Fruit fly (Drosophila melanogaster): Measurements from ENCODE around the gene Hsc70-1.

Hsc70-1 gene

dm6 chr3L:13925117-13925726, 48.6 kb upstream of the Hsc70-1 start, which contains the start of gene Rgl (continued):
- TF ChIP-seq CG13123 (GFP tag; optimal IDR thresholded peaks at IDR 0.05), result no peak
- TF ChIP-seq hb (GFP tag; IDR thresholded peaks at IDR 0.05; ENCODE audit: partially characterized antibody), result no peak
- no peak for TF ChIP-seq phol (tag; optimal IDR thresholded peaks at IDR 0.05)
- TF ChIP-seq CG6272 (GFP tag; IDR thresholded peaks at IDR 0.05), result 0 out of 2 replicates have a peak, but pooled peaks have one; percentile 15
- no peak for TF ChIP-seq CG17361 (GFP tag; IDR thresholded peaks at IDR 0.05)
- TF ChIP-seq CG18262 (tag; optimal IDR thresholded peaks at IDR 0.05), result no peak
- no peak for TF ChIP-seq Neu2 (GFP tag; optimal IDR thresholded peaks at IDR 0.05; ENCODE audit: borderline replicate concordance)
- no peak for TF ChIP-seq Sox100B (GFP tag; optimal IDR thresholded peaks at IDR 0.05)
- peak; percentile 18; the same call in 1 of the 2 replicates for TF ChIP-seq unc-4 (GFP tag; IDR thresholded peaks at IDR 0.05; ENCODE audit: partially characterized antibody)
- 0 out of 2 replicates have a peak, but pooled peaks have one; percentile 15 for TF ChIP-seq CG9932 (GFP tag; IDR thresholded peaks at IDR 0.05)
- no peak for TF ChIP-seq CG10274 (GFP tag; optimal IDR thresholded peaks at IDR 0.05)
- TF ChIP-seq Gsc (GFP tag; IDR thresholded peaks at IDR 0.05), result no peak
- TF ChIP-seq CG3726 (GFP tag; IDR thresholded peaks at IDR 0.05), result no peak
- peak; percentile 3 for TF ChIP-seq CG17829 (tag; optimal IDR thresholded peaks at IDR 0.05)
- no peak for TF ChIP-seq CG6175 (GFP tag; IDR thresholded peaks at IDR 0.05)
- TF ChIP-seq gce (GFP tag; IDR thresholded peaks at IDR 0.05), result peak; percentile 49; the same call in 1 of the 3 replicates
- no peak for TF ChIP-seq Rfx (GFP tag; IDR thresholded peaks at IDR 0.05)
- TF ChIP-seq Ssrp (tag; optimal IDR thresholded peaks at IDR 0.05), result no peak
- TF ChIP-seq kni (GFP tag; optimal IDR thresholded peaks at IDR 0.05), result no peak
- no peak for TF ChIP-seq CG12391 (tag; optimal IDR thresholded peaks at IDR 0.05)
- TF ChIP-seq CG4424 (GFP tag; optimal IDR thresholded peaks at IDR 0.05), result no peak
- peak; percentile 72 for TF ChIP-seq rib (GFP tag; IDR thresholded peaks at IDR 0.05)
- no peak for TF ChIP-seq pho (GFP tag; optimal IDR thresholded peaks at IDR 0.05)
- TF ChIP-seq CG6654 (GFP tag; optimal IDR thresholded peaks at IDR 0.05), result no peak
- no peak for TF ChIP-seq CG5245 (GFP tag; optimal IDR thresholded peaks at IDR 0.05)
- TF ChIP-seq CG11247 (GFP tag; IDR thresholded peaks at IDR 0.05), result peak; percentile 27; the same call in 1 of the 2 replicates
- no peak for TF ChIP-seq CG7928 (GFP tag; optimal IDR thresholded peaks at IDR 0.05)
- peak; percentile 32; the same call in 1 of the 2 replicates for TF ChIP-seq Bgb (GFP tag; IDR thresholded peaks at IDR 0.05; ENCODE audit: partially characterized antibody)
- TF ChIP-seq vvl (GFP tag; IDR thresholded peaks at IDR 0.05), result peak; percentile 60; the same call in 1 of the 2 replicates
- TF ChIP-seq yki (optimal IDR thresholded peaks at IDR 0.05), result peak; percentile 80
- no peak for TF ChIP-seq sisA (GFP tag; IDR thresholded peaks at IDR 0.05)
- no peak for TF ChIP-seq crp (GFP tag; optimal IDR thresholded peaks at IDR 0.05)
- no peak for TF ChIP-seq CG9876 (GFP tag; optimal IDR thresholded peaks at IDR 0.05)
- TF ChIP-seq Scr (GFP tag; IDR thresholded peaks at IDR 0.05; ENCODE audit: partially characterized antibody), result peak; percentile 29; the same call in 1 of the 2 replicates
- TF ChIP-seq Elba2 (GFP tag; optimal IDR thresholded peaks at IDR 0.05), result no peak
- TF ChIP-seq trem (tag; optimal IDR thresholded peaks at IDR 0.05), result no peak
- TF ChIP-seq CG10654 (GFP tag; optimal IDR thresholded peaks at IDR 0.05), result no peak
- peak; percentile 93 for TF ChIP-seq sqz (GFP tag; optimal IDR thresholded peaks at IDR 0.05)
- no peak for TF ChIP-seq E2f1 (GFP tag; IDR thresholded peaks at IDR 0.05)
- no peak for TF ChIP-seq prd (optimal IDR thresholded peaks at IDR 0.05)
- no peak for TF ChIP-seq prd (GFP tag; IDR thresholded peaks at IDR 0.05)
- no peak for TF ChIP-seq Spps (tag; optimal IDR thresholded peaks at IDR 0.05)
- TF ChIP-seq CG16779 (GFP tag; IDR thresholded peaks at IDR 0.05), result no peak
- TF ChIP-seq CG4730 (GFP tag; IDR thresholded peaks at IDR 0.05), result no peak
- no peak for TF ChIP-seq CG13296 (GFP tag; optimal IDR thresholded peaks at IDR 0.05)
- TF ChIP-seq Fer2 (tag; optimal IDR thresholded peaks at IDR 0.05), result no peak
- no peak for TF ChIP-seq vnd (GFP tag; IDR thresholded peaks at IDR 0.05; ENCODE audit: partially characterized antibody)
- TF ChIP-seq CG15479 (GFP tag; optimal IDR thresholded peaks at IDR 0.05), result peak; percentile 48
- no peak for TF ChIP-seq Ets97D (GFP tag; optimal IDR thresholded peaks at IDR 0.05)
- no peak for TF ChIP-seq vfl (GFP tag; optimal IDR thresholded peaks at IDR 0.05)
- TF ChIP-seq CG4707 (GFP tag; optimal IDR thresholded peaks at IDR 0.05), result peak; percentile 93

Data from whole organism, embryonic.